Fruit fly (Drosophila melanogaster): ENCODE data around the gene CG42637.

- TF ChIP-seq EcR (GFP tag; optimal IDR thresholded peaks at IDR 0.05): peak; percentile 52
- TF ChIP-seq gl (tag; optimal IDR thresholded peaks at IDR 0.05): no peak
Observed at dm6 chr3L:19703323-19703722, 90.0 kb downstream of the CG42637 start.
